Worm (Caenorhabditis elegans) whole organism, L1 larva: ENCODE measurements around the gene K10D11.3.

Source experiments
- ceh-88 ChIP-seq: fragments of 200-800 bp; sonication (Bioruptor generic); IDR thresholded peaks from 2 replicates; pipeline ENCODE4 v1.3.6; 2022; ENCODE audit warnings: missing genetic modification characterization, missing compliant biosample characterization
- dpl-1 ChIP-seq, 3 experiments: fragments of 150-350 bp in 2 of 3; sonication (generic microtip) in 1 of 3; optimal IDR thresholded peaks; 2 replicates each; lab custom pipeline; 2014 to 2017; ENCODE audit warnings: missing biosample characterization in 3 of 3, missing genetic modification characterization in 3 of 3, missing genetic modification reagents in 3 of 3
- dsc-1 ChIP-seq: sonication (generic microtip); optimal IDR thresholded peaks from 2 replicates; lab custom pipeline; 2016; ENCODE audit warnings: mild to moderate bottlenecking, missing genetic modification characterization, missing compliant biosample characterization
- elt-3 ChIP-seq, 6 experiments: fragments of 150-350 bp in 1 of 6; sonication (generic microtip); optimal IDR thresholded peaks; 2 replicates each; lab custom pipeline; 2017 to 2018; ENCODE audit warnings: missing biosample characterization in 6 of 6, missing genetic modification characterization in 6 of 6, inconsistent platforms in 1 of 6
- mdl-1 ChIP-seq, 2 experiments: fragments of 150-350 bp; optimal IDR thresholded peaks; 2 replicates each; lab custom pipeline; 2014 to 2017; ENCODE audit warnings: missing biosample characterization in 2 of 2, missing genetic modification characterization in 2 of 2, inconsistent platforms in 1 of 2
- mep-1 ChIP-seq: fragments of 150-350 bp; optimal IDR thresholded peaks from 2 replicates; lab custom pipeline; 2014; ENCODE audit warnings: missing biosample characterization, missing genetic modification characterization
- nhr-76 ChIP-seq: sonication (generic microtip); optimal IDR thresholded peaks from 2 replicates; lab custom pipeline; 2017; ENCODE audit warnings: missing biosample characterization, missing genetic modification characterization
- unc-62 ChIP-seq: fragments of 150-350 bp; optimal IDR thresholded peaks from 2 replicates; lab custom pipeline; 2014; ENCODE audit warnings: missing biosample characterization, missing genetic modification reagents, missing genetic modification characterization

- TF ChIP-seq unc-62 (GFP tag; lab: Kevin White, UChicago) = no peak
- no peak for TF ChIP-seq elt-3 (tag; optimal IDR thresholded peaks at IDR 0.05; lab: Kevin White, UChicago)
- peak in 2 of 3 experiments; percentile 2 to 36 for TF ChIP-seq dpl-1 (GFP tag; optimal IDR thresholded peaks at IDR 0.05; lab: Kevin White, UChicago)
- no peak for TF ChIP-seq mdl-1 (tag; optimal IDR thresholded peaks at IDR 0.05; lab: Kevin White, UChicago)
- no peak for TF ChIP-seq mep-1 (tag; lab: Kevin White, UChicago)
- no peak for TF ChIP-seq dsc-1 (tag; lab: Kevin White, UChicago)
- no peak for TF ChIP-seq ceh-88 (GFP tag; lab: Robert Waterston, UW)
- no peak for TF ChIP-seq nhr-76 (tag; lab: Kevin White, UChicago)
Observed at ce11 chrIV:13028746-13029673, 43.1 kb upstream of the K10D11.3 start.
